Worm (Caenorhabditis elegans) whole organism, L2 larva: ENCODE data around the gene acds-10.

Experiments
- C34F6.9 ChIP-seq: fragments of 150-350 bp; optimal IDR thresholded peaks from 2 replicates; lab custom pipeline; 2014; ENCODE audit warnings: missing biosample characterization, missing genetic modification characterization
- F13H6.1 ChIP-seq: sonication (generic microtip); optimal IDR thresholded peaks from 2 replicates; lab custom pipeline; 2016; ENCODE audit warnings: missing genetic modification characterization, missing compliant biosample characterization
- R02D3.7 ChIP-seq: fragments of 150-350 bp; optimal IDR thresholded peaks from 2 replicates; lab custom pipeline; 2014; ENCODE audit warnings: missing biosample characterization, missing genetic modification characterization
- Y55F3AM.14 ChIP-seq: fragments of 200-800 bp; sonication (Bioruptor generic); optimal IDR thresholded peaks from 2 replicates; lab custom pipeline; 2018; ENCODE audit warnings: mild to moderate bottlenecking, missing genetic modification characterization, missing compliant biosample characterization
- ZK546.5 ChIP-seq: sonication (generic microtip); optimal IDR thresholded peaks from 2 replicates; lab custom pipeline; 2017; ENCODE audit warnings: missing biosample characterization, missing genetic modification characterization
- aly-2 ChIP-seq: fragments of 150-350 bp; optimal IDR thresholded peaks from 2 replicates; lab custom pipeline; 2014; ENCODE audit warnings: missing biosample characterization, missing genetic modification characterization
- ama-1 ChIP-seq: fragments of 150-350 bp; optimal IDR thresholded peaks from 2 replicates; lab custom pipeline; 2018; ENCODE audit warnings: inconsistent platforms
- blmp-1 ChIP-seq: sonication (generic microtip); optimal IDR thresholded peaks from 2 replicates; lab custom pipeline; 2017; ENCODE audit warnings: missing genetic modification characterization, mild to moderate bottlenecking, missing compliant biosample characterization, antibody characterized with exemption, moderate library complexity; ENCODE audit not compliant: insufficient read depth
- ceh-16 ChIP-seq: fragments of 150-350 bp; optimal IDR thresholded peaks from 2 replicates; lab custom pipeline; 2014; ENCODE audit warnings: missing biosample characterization, missing genetic modification characterization
- ceh-82 ChIP-seq: fragments of 150-350 bp; optimal IDR thresholded peaks from 2 replicates; lab custom pipeline; 2014; ENCODE audit warnings: missing biosample characterization, missing genetic modification characterization
- crh-2 ChIP-seq: sonication (generic microtip); optimal IDR thresholded peaks from 2 replicates; lab custom pipeline; 2017; ENCODE audit warnings: missing biosample characterization, missing genetic modification characterization
- egl-27 ChIP-seq: sonication (generic microtip); optimal IDR thresholded peaks from 3 replicates; lab custom pipeline; 2017; ENCODE audit warnings: missing biosample characterization, missing genetic modification reagents, missing genetic modification characterization
- elt-1 ChIP-seq: fragments of 150-350 bp; optimal IDR thresholded peaks from 2 replicates; lab custom pipeline; 2014; ENCODE audit warnings: missing biosample characterization, missing genetic modification characterization
- elt-3 ChIP-seq: sonication (generic microtip); optimal IDR thresholded peaks from 2 replicates; lab custom pipeline; 2017; ENCODE audit warnings: missing biosample characterization, missing genetic modification characterization
- fos-1 ChIP-seq: fragments of 150-350 bp; optimal IDR thresholded peaks from 2 replicates; lab custom pipeline; 2014; ENCODE audit warnings: missing biosample characterization, missing genetic modification characterization
- lin-11 ChIP-seq: fragments of 150-350 bp; sonication (generic microtip); optimal IDR thresholded peaks from 2 replicates; lab custom pipeline; 2014; ENCODE audit warnings: missing biosample characterization, missing genetic modification characterization, inconsistent platforms, mixed read lengths
- lin-13 ChIP-seq: fragments of 150-350 bp; optimal IDR thresholded peaks from 2 replicates; lab custom pipeline; 2014; ENCODE audit warnings: missing biosample characterization, missing genetic modification reagents, missing genetic modification characterization
- lin-39 ChIP-seq: fragments of 150-350 bp; optimal IDR thresholded peaks from 2 replicates; lab custom pipeline; 2014; ENCODE audit warnings: missing biosample characterization, missing genetic modification reagents, missing genetic modification characterization
- lsy-2 ChIP-seq, 2 experiments: fragments of 150-350 bp in 1 of 2; sonication (generic microtip) in 1 of 2; optimal IDR thresholded peaks; 2 replicates each; lab custom pipeline; 2014 to 2017; ENCODE audit warnings: missing biosample characterization in 2 of 2, missing genetic modification characterization in 2 of 2
- nhr-12 ChIP-seq: fragments of 150-350 bp; optimal IDR thresholded peaks from 2 replicates; lab custom pipeline; 2014; ENCODE audit warnings: missing biosample characterization, missing genetic modification characterization
- nhr-21 ChIP-seq: fragments of 150-350 bp; optimal IDR thresholded peaks from 2 replicates; lab custom pipeline; 2014; ENCODE audit warnings: missing biosample characterization, missing genetic modification characterization
- nhr-237 ChIP-seq: fragments of 150-350 bp; optimal IDR thresholded peaks from 2 replicates; lab custom pipeline; 2014; ENCODE audit warnings: missing biosample characterization, missing genetic modification characterization
- nhr-25 ChIP-seq: fragments of 150-350 bp; sonication (generic microtip); optimal IDR thresholded peaks from 3 replicates; lab custom pipeline; 2014; ENCODE audit warnings: missing biosample characterization, missing genetic modification characterization
- nhr-77 ChIP-seq: fragments of 150-350 bp; optimal IDR thresholded peaks from 2 replicates; lab custom pipeline; 2014; ENCODE audit warnings: missing biosample characterization, missing genetic modification characterization
- peb-1 ChIP-seq: fragments of 150-350 bp; optimal IDR thresholded peaks from 2 replicates; lab custom pipeline; 2014; ENCODE audit warnings: missing biosample characterization, missing genetic modification characterization
- sem-4 ChIP-seq: fragments of 150-350 bp; optimal IDR thresholded peaks from 2 replicates; lab custom pipeline; 2014; ENCODE audit warnings: missing biosample characterization, missing genetic modification reagents, missing genetic modification characterization
- sma-3 ChIP-seq: sonication (generic microtip); optimal IDR thresholded peaks from 2 replicates; lab custom pipeline; 2016; ENCODE audit warnings: missing genetic modification reagents, missing genetic modification characterization, missing compliant biosample characterization
- sma-9 ChIP-seq, 2 experiments: fragments of 150-350 bp in 1 of 2; sonication (generic microtip) in 1 of 2; optimal IDR thresholded peaks; 2 replicates each; lab custom pipeline; 2014 to 2016; ENCODE audit warnings: missing genetic modification characterization in 2 of 2, mild to moderate bottlenecking in 1 of 2, missing biosample characterization in 1 of 2, missing compliant biosample characterization in 1 of 2, missing genetic modification reagents in 1 of 2, moderate library complexity in 1 of 2
- snpc-4 ChIP-seq: fragments of 150-350 bp; optimal IDR thresholded peaks from 2 replicates; lab custom pipeline; 2014; ENCODE audit warnings: missing biosample characterization, missing genetic modification characterization
- ztf-1 ChIP-seq: fragments of 200-800 bp; sonication (Bioruptor generic); conservative IDR thresholded peaks from 2 replicates; pipeline ENCODE4 v1.3.6; 2022; ENCODE audit warnings: missing genetic modification characterization, missing compliant biosample characterization
- ztf-11 ChIP-seq: sonication (generic microtip); optimal IDR thresholded peaks from 2 replicates; lab custom pipeline; 2017; ENCODE audit warnings: missing biosample characterization, missing genetic modification characterization

Gene acds-10

DNA sequence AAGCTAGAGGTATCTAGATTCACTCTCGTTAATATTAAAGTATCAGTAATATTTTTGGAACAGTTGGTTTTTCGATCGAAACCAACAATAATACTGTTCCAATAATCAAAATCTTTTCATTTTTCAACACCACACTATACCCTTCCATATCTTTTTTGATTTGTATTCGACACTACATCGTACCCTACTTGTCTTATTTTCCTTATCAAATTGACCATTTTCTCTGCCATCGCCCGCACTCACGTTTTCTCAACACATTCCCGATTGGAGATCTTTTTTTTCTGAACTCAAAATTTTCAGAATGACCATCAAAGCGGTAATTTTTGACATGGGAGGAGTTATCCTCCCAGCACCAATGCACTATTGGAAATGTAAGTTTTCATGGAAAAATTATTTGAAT, at the start of gene acds-10:
Gene acds-10, plus strand, starts transcription at position 301 of the 400 bp plus-strand sequence.
- TF ChIP-seq F13H6.1 (no peak), nhr-77 (no peak), ztf-11 (no peak), fos-1 (tag; lab: Kevin White, UChicago) (peak; percentile 6)

ce11 chrV:5699835-5700441, 47.7 kb upstream of the acds-10 start, which contains the start of gene clec-1:
clec-1 (plus strand) TSS chrV:5700154.
- TF ChIP-seq sma-3 (GFP tag; lab: Kevin White, UChicago) (peak; percentile 19), lin-39 (tag; lab: Kevin White, UChicago) (no peak), ceh-16 (tag; lab: Kevin White, UChicago) (no peak), nhr-12 (tag; lab: Kevin White, UChicago) (no peak), blmp-1 (tag; lab: Kevin White, UChicago) (no peak), crh-2 (tag; lab: Kevin White, UChicago) (no peak)
- TF ChIP-seq, all 48 proteins: peak for 1

DNA sequence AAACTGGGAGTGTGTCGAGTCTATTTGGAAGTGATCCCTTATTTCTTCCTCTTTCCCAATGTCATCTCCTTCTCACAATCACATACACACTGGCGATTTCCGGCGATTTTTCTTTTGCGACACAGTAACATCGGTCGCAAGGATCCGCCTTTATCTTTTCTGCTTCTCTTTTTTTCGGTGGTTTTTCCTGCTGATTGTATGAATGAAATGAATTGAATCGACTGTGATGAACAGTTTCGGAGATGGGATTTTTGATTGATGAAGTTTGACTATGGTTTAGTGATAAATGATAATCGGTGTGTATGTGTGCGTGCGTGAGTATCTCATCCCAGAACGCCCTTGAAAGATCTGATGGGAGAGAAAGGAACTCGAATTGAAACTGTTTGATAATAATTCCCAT, 46.5 kb upstream of the acds-10 start:
- TF ChIP-seq nhr-21 (tag; lab: Kevin White, UChicago) (peak; percentile 80), sma-3 (GFP tag; lab: Kevin White, UChicago) (peak; percentile 62), blmp-1 (tag; lab: Kevin White, UChicago) (peak; percentile 2), nhr-25 (tag; lab: Kevin White, UChicago) (peak; percentile 41), ama-1 (lab: Kevin White, UChicago) (peak; percentile 57), Y55F3AM.14 (GFP tag; lab: Kevin White, UChicago) (no peak), sma-9 (GFP tag; optimal IDR thresholded peaks at IDR 0.05; lab: Kevin White, UChicago) (peak; percentile 58), sma-9 (tag; optimal IDR thresholded peaks at IDR 0.05; lab: Kevin White, UChicago) (no peak), F13H6.1 (no peak), elt-3 (tag; lab: Kevin White, UChicago) (no peak), lin-13 (GFP tag; lab: Kevin White, UChicago) (no peak), ceh-82 (no peak), nhr-237 (tag; lab: Kevin White, UChicago) (no peak), peb-1 (tag; lab: Kevin White, UChicago) (no peak), egl-27 (peak; percentile 18)

- TF ChIP-seq lsy-2 (tag; optimal IDR thresholded peaks at IDR 0.05; lab: Kevin White, UChicago): no peak
- no peak for TF ChIP-seq C34F6.9 (tag; lab: Kevin White, UChicago)
- peak; percentile 5 for TF ChIP-seq sma-9 (GFP tag; optimal IDR thresholded peaks at IDR 0.05; lab: Kevin White, UChicago)
- TF ChIP-seq sma-9 (tag; optimal IDR thresholded peaks at IDR 0.05; lab: Kevin White, UChicago): no peak
These were observed 43.2 kb upstream of the acds-10 start for ce11 chrV:5704467-5704866.

DNA sequence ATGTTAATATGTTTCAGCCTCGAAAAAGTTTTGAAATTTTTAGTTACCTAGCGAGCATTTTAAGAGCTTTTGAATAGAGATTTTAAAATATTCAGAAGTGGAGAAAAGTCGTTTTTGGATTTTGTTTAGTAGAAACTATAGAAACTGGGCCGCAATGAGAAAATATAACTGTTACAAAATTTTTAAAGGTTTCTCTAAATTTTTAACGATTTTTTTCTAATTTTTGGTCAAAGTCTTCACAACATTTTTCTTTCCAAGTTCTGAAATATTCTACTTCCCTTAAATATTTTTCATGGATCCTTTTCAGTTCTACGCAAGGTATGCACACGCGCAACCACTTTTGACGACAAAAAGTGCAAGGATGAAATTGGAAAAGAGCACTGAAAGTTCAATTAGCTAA, 42.1 kb upstream of the acds-10 start, which contains the start of gene peli-1:
Gene peli-1, plus strand, starts transcription at position 301 of the 400 bp plus-strand sequence.
- TF ChIP-seq sem-4: no peak
- TF ChIP-seq ama-1 (lab: Kevin White, UChicago): no peak
- no peak for TF ChIP-seq ceh-82
- no peak for TF ChIP-seq R02D3.7 (tag; lab: Kevin White, UChicago)
- no peak for TF ChIP-seq elt-3 (tag; lab: Kevin White, UChicago)
- TF ChIP-seq snpc-4: no peak
- no peak for TF ChIP-seq sma-3 (GFP tag; lab: Kevin White, UChicago)
- TF ChIP-seq nhr-77: no peak
- no peak for TF ChIP-seq lin-13 (GFP tag; lab: Kevin White, UChicago)
- no peak for TF ChIP-seq ceh-16 (tag; lab: Kevin White, UChicago)
- no peak for TF ChIP-seq nhr-12 (tag; lab: Kevin White, UChicago)
- TF ChIP-seq C34F6.9 (tag; lab: Kevin White, UChicago): no peak
- no peak for TF ChIP-seq ztf-1 (GFP tag; lab: Robert Waterston, UW)
- no peak for TF ChIP-seq ztf-11
- TF ChIP-seq F13H6.1: no peak
- no peak for TF ChIP-seq lin-11
- TF ChIP-seq elt-1 (tag; lab: Kevin White, UChicago): no peak
- no peak for TF ChIP-seq aly-2 (tag; lab: Kevin White, UChicago)
- no peak for TF ChIP-seq ZK546.5 (tag; lab: Kevin White, UChicago)
